Fruit fly (Drosophila melanogaster) whole organism, prepupa: ENCODE results near the gene CG7120.
A peak's percentile ranks its signal among the peaks of the same experiment; 100 is the strongest.

Source experiments
- CG10631 ChIP-seq: fragments of 200-800 bp; sonication (Bioruptor generic); optimal IDR thresholded peaks from 2 replicates; lab custom pipeline; 2016; ENCODE audit warnings: missing biosample characterization, missing genetic modification characterization
- CG10669 ChIP-seq: fragments of 200-800 bp; sonication (Bioruptor generic); optimal IDR thresholded peaks from 3 replicates; lab custom pipeline; 2018; ENCODE audit warnings: missing biosample characterization, mild to moderate bottlenecking, missing genetic modification characterization, moderate library complexity
- CG11902 ChIP-seq: fragments of 200-800 bp; sonication (Bioruptor generic); optimal IDR thresholded peaks from 3 replicates; lab custom pipeline; 2016; ENCODE audit warnings: missing biosample characterization, missing genetic modification characterization
- CG1621 ChIP-seq: fragments of 200-800 bp; sonication (Bioruptor generic); optimal IDR thresholded peaks from 3 replicates; lab custom pipeline; 2018; ENCODE audit warnings: missing biosample characterization, mild to moderate bottlenecking, missing genetic modification characterization
- CG16779 ChIP-seq: fragments of 200-800 bp; sonication (Bioruptor generic); optimal IDR thresholded peaks from 3 replicates; lab custom pipeline; 2017; ENCODE audit warnings: missing biosample characterization, mild to moderate bottlenecking, missing genetic modification characterization
- CG3032 ChIP-seq: fragments of 200-800 bp; optimal IDR thresholded peaks from 2 replicates; lab custom pipeline; 2019; ENCODE audit warnings: missing biosample characterization, mild to moderate bottlenecking, missing genetic modification characterization, moderate library complexity
- CG34406 ChIP-seq: fragments of 200-800 bp; sonication (Bioruptor generic); optimal IDR thresholded peaks from 3 replicates; lab custom pipeline; 2016; ENCODE audit warnings: missing biosample characterization, missing genetic modification characterization
- CG3919 ChIP-seq: fragments of 200-800 bp; sonication (Bioruptor generic); optimal IDR thresholded peaks from 3 replicates; lab custom pipeline; 2016; ENCODE audit warnings: missing biosample characterization, missing genetic modification characterization
- CG6163 ChIP-seq: fragments of 200-800 bp; sonication (Bioruptor generic); IDR thresholded peaks from 3 replicates; pipeline ENCODE4 v1.3.6; 2022; ENCODE audit warnings: missing biosample characterization, missing genetic modification characterization
- CG6854 ChIP-seq: fragments of 200-800 bp; sonication (Bioruptor generic); optimal IDR thresholded peaks from 2 replicates; lab custom pipeline; 2017; ENCODE audit warnings: missing biosample characterization, mild to moderate bottlenecking, missing genetic modification characterization
- CG7368 ChIP-seq: fragments of 200-800 bp; sonication (Bioruptor generic); optimal IDR thresholded peaks from 3 replicates; lab custom pipeline; 2016; ENCODE audit warnings: missing biosample characterization, missing genetic modification characterization
- CG8119 ChIP-seq: fragments of 200-800 bp; sonication (Bioruptor generic); IDR thresholded peaks from 3 replicates; pipeline ENCODE4 v1.3.6; 2022; ENCODE audit warnings: missing biosample characterization, missing genetic modification characterization
- CG8319 ChIP-seq: fragments of 200-800 bp; sonication (Bioruptor generic); optimal IDR thresholded peaks from 3 replicates; lab custom pipeline; 2016; ENCODE audit warnings: missing biosample characterization, missing genetic modification characterization
- CG8632 ChIP-seq: fragments of 200-800 bp; sonication (Bioruptor generic); optimal IDR thresholded peaks from 3 replicates; lab custom pipeline; 2016; ENCODE audit warnings: missing biosample characterization, missing genetic modification characterization
- CG9139 ChIP-seq: fragments of 200-800 bp; sonication (Bioruptor generic); optimal IDR thresholded peaks from 3 replicates; lab custom pipeline; 2017; ENCODE audit warnings: missing biosample characterization, mild to moderate bottlenecking, missing genetic modification characterization
- Eip75B ChIP-seq: fragments of 200-800 bp; sonication (Bioruptor generic); optimal IDR thresholded peaks from 3 replicates; lab custom pipeline; 2016; ENCODE audit warnings: missing biosample characterization, missing genetic modification characterization
- Eip78C ChIP-seq: fragments of 200-800 bp; sonication (Bioruptor generic); peaks from one replicate; lab custom pipeline; 2016; ENCODE audit warnings: missing biosample characterization, missing genetic modification characterization
- Eip93F ChIP-seq: fragments of 200-800 bp; sonication (Bioruptor generic); optimal IDR thresholded peaks from 2 replicates; lab custom pipeline; 2016; ENCODE audit warnings: missing biosample characterization, mild to moderate bottlenecking, missing genetic modification characterization
- Gug ChIP-seq: fragments of 200-800 bp; sonication (Bioruptor generic); IDR thresholded peaks from 2 replicates; pipeline ENCODE4 v1.3.6; 2022; ENCODE audit warnings: missing biosample characterization, missing genetic modification characterization
- Hr39 ChIP-seq: fragments of 200-800 bp; sonication (Bioruptor generic); optimal IDR thresholded peaks from 2 replicates; lab custom pipeline; 2016; ENCODE audit warnings: missing biosample characterization, missing genetic modification characterization
- Lpt ChIP-seq: fragments of 200-800 bp; sonication (Bioruptor generic); optimal IDR thresholded peaks from 3 replicates; lab custom pipeline; 2016; ENCODE audit warnings: missing biosample characterization, missing genetic modification characterization
- Met ChIP-seq: fragments of 200-800 bp; sonication (Bioruptor generic); optimal IDR thresholded peaks from 3 replicates; lab custom pipeline; 2016; ENCODE audit warnings: missing biosample characterization, missing genetic modification characterization
- OdsH ChIP-seq: fragments of 200-800 bp; sonication (Bioruptor generic); optimal IDR thresholded peaks from 3 replicates; lab custom pipeline; 2016; ENCODE audit warnings: missing biosample characterization, missing genetic modification characterization
- Sox102F ChIP-seq: fragments of 200-800 bp; sonication (Bioruptor generic); optimal IDR thresholded peaks from 2 replicates; lab custom pipeline; 2016; ENCODE audit warnings: missing biosample characterization, mild to moderate bottlenecking, missing genetic modification characterization
- Sox15 ChIP-seq: fragments of 200-800 bp; sonication (Bioruptor generic); optimal IDR thresholded peaks from 3 replicates; lab custom pipeline; 2016; ENCODE audit warnings: missing biosample characterization, missing genetic modification characterization
- achi ChIP-seq: fragments of 200-800 bp; sonication (Bioruptor generic); optimal IDR thresholded peaks from 3 replicates; lab custom pipeline; 2016; ENCODE audit warnings: missing biosample characterization, missing genetic modification characterization
- acj6 ChIP-seq: fragments of 200-800 bp; sonication (Bioruptor generic); optimal IDR thresholded peaks from 3 replicates; lab custom pipeline; 2016; ENCODE audit warnings: missing biosample characterization, missing genetic modification characterization
- cyc ChIP-seq: fragments of 200-800 bp; sonication (Bioruptor generic); optimal IDR thresholded peaks from 3 replicates; lab custom pipeline; 2016; ENCODE audit warnings: missing biosample characterization, missing genetic modification characterization
- dac ChIP-seq: fragments of 200-800 bp; sonication (Bioruptor generic); optimal IDR thresholded peaks from 2 replicates; lab custom pipeline; 2017; ENCODE audit warnings: missing biosample characterization, mild to moderate bottlenecking, missing genetic modification characterization
- dsx ChIP-seq: fragments of 200-800 bp; optimal IDR thresholded peaks from 3 replicates; lab custom pipeline; 2019; ENCODE audit warnings: missing biosample characterization, mild to moderate bottlenecking, missing genetic modification characterization, moderate library complexity; ENCODE audit not compliant: poor library complexity, severe bottlenecking
- eg ChIP-seq: fragments of 200-800 bp; sonication (Bioruptor generic); IDR thresholded peaks from 3 replicates; pipeline ENCODE4 v1.3.6; 2022; ENCODE audit warnings: missing biosample characterization, missing genetic modification characterization
- esn ChIP-seq: fragments of 200-800 bp; sonication (Bioruptor generic); optimal IDR thresholded peaks from 2 replicates; lab custom pipeline; 2016; ENCODE audit warnings: missing biosample characterization, mild to moderate bottlenecking, missing genetic modification characterization, moderate library complexity
- fd59A ChIP-seq: fragments of 200-800 bp; sonication (Bioruptor generic); optimal IDR thresholded peaks from 2 replicates; lab custom pipeline; 2017; ENCODE audit warnings: missing biosample characterization, mild to moderate bottlenecking, missing genetic modification characterization, missing genetic modification reagents
- fd85E ChIP-seq: fragments of 200-800 bp; sonication (Bioruptor generic); optimal IDR thresholded peaks from 3 replicates; lab custom pipeline; 2016; ENCODE audit warnings: missing biosample characterization, missing genetic modification characterization
- salr ChIP-seq, 2 experiments: fragments of 200-800 bp; sonication (Bioruptor generic); optimal IDR thresholded peaks; 3 replicates each; lab custom pipeline; 2016 to 2018; ENCODE audit warnings: missing biosample characterization in 2 of 2, missing genetic modification characterization in 2 of 2, mild to moderate bottlenecking in 1 of 2
- spab ChIP-seq: fragments of 200-800 bp; sonication (Bioruptor generic); optimal IDR thresholded peaks from 2 replicates; lab custom pipeline; 2017; ENCODE audit warnings: missing biosample characterization, mild to moderate bottlenecking, missing genetic modification characterization, missing genetic modification reagents
- ss ChIP-seq, 2 experiments: fragments of 200-800 bp; sonication (Bioruptor generic); optimal IDR thresholded peaks; 2 replicates in 1 of 2; 3 replicates in 1 of 2; lab custom pipeline; 2017 to 2018; ENCODE audit warnings: mild to moderate bottlenecking in 2 of 2, missing biosample characterization in 2 of 2, missing genetic modification characterization in 2 of 2, moderate library complexity in 1 of 2
- svp ChIP-seq: fragments of 200-800 bp; sonication (Bioruptor generic); peaks from one replicate; lab custom pipeline; 2016; ENCODE audit warnings: missing biosample characterization, missing genetic modification characterization
- vri ChIP-seq: fragments of 200-800 bp; sonication (Bioruptor generic); optimal IDR thresholded peaks from 3 replicates; lab custom pipeline; 2016; ENCODE audit warnings: missing biosample characterization, mild to moderate bottlenecking, missing genetic modification characterization

Gene CG7120

dm6 chr3L:8370922-8371321 lies 24.9 kb upstream of the CG7120 start (continued):
- no peak for TF ChIP-seq CG10631 (GFP tag; lab: Kevin White, UChicago)
- peak; percentile 73 for TF ChIP-seq Met (GFP tag; lab: Kevin White, UChicago)
- TF ChIP-seq CG7368, result no peak
- TF ChIP-seq dac (GFP tag; lab: Kevin White, UChicago), result no peak
- no peak for TF ChIP-seq CG11902 (GFP tag; lab: Kevin White, UChicago)
- TF ChIP-seq CG1621 (tag; lab: Kevin White, UChicago), result no peak
- TF ChIP-seq CG8319 (GFP tag; lab: Kevin White, UChicago), result no peak
- peak; percentile 58 for TF ChIP-seq Hr39 (GFP tag; lab: Kevin White, UChicago)
- TF ChIP-seq ss (GFP tag; optimal IDR thresholded peaks at IDR 0.05; lab: Kevin White, UChicago), result no peak
- no peak for TF ChIP-seq Eip75B (GFP tag; lab: Kevin White, UChicago)
- peak; percentile 86 for TF ChIP-seq svp (GFP tag; lab: Kevin White, UChicago)
- TF ChIP-seq Gug, result no peak
- no peak for TF ChIP-seq spab
- TF ChIP-seq CG8632 (GFP tag; lab: Kevin White, UChicago), result peak; percentile 4
- no peak for TF ChIP-seq CG34406 (GFP tag; lab: Kevin White, UChicago)
- TF ChIP-seq acj6 (GFP tag; lab: Kevin White, UChicago), result peak; percentile 10
- TF ChIP-seq cyc (GFP tag; lab: Kevin White, UChicago), result peak; percentile 51
- no peak for TF ChIP-seq fd85E (GFP tag; lab: Kevin White, UChicago)
- TF ChIP-seq achi (GFP tag; lab: Kevin White, UChicago), result no peak
- no peak for TF ChIP-seq CG16779 (tag; lab: Kevin White, UChicago)
- no peak for TF ChIP-seq fd59A (GFP tag; lab: Kevin White, UChicago)
- TF ChIP-seq dsx, result no peak
- no peak for TF ChIP-seq eg (GFP tag; lab: Robert Waterston, UW)
- TF ChIP-seq salr (GFP tag; optimal IDR thresholded peaks at IDR 0.05; lab: Kevin White, UChicago), result no peak
- no peak for TF ChIP-seq Sox15
- TF ChIP-seq OdsH, result peak; percentile 14
- TF ChIP-seq CG10669, result no peak
- TF ChIP-seq Eip78C (GFP tag; lab: Kevin White, UChicago), result peak; percentile 80
- TF ChIP-seq CG8119 (GFP tag; lab: Robert Waterston, UW), result no peak
- TF ChIP-seq CG3032 (tag; lab: Kevin White, UChicago), result no peak
- TF ChIP-seq esn (GFP tag; lab: Kevin White, UChicago), result peak; percentile 61

dm6 chr3L:8371538-8371937 lies 24.3 kb upstream of the CG7120 start:
- TF ChIP-seq CG9139 (GFP tag; lab: Kevin White, UChicago) (no peak), svp (GFP tag; lab: Kevin White, UChicago) (peak; percentile 56), Lpt (GFP tag; lab: Kevin White, UChicago) (no peak), Eip93F (GFP tag; lab: Kevin White, UChicago) (no peak), CG6163 (GFP tag; lab: Robert Waterston, UW) (no peak), cyc (GFP tag; lab: Kevin White, UChicago) (no peak), CG10669 (no peak), Eip78C (GFP tag; lab: Kevin White, UChicago) (peak; percentile 62)

- TF ChIP-seq Sox102F (GFP tag; lab: Kevin White, UChicago) (peak; percentile 35), Eip78C (GFP tag; lab: Kevin White, UChicago) (peak; percentile 45), CG3919 (GFP tag; lab: Kevin White, UChicago) (peak; percentile 74), vri (GFP tag; lab: Kevin White, UChicago) (no peak), CG9139 (GFP tag; lab: Kevin White, UChicago) (no peak), CG6163 (GFP tag; lab: Robert Waterston, UW) (no peak), CG6854 (peak; percentile 49), CG11902 (GFP tag; lab: Kevin White, UChicago) (no peak)
Measured at dm6 chr3L:8372035-8372434, 23.8 kb upstream of the CG7120 start, which contains the start of gene ImpE1. Gene ImpE1, plus strand, starts transcription at chr3L:8372405.
